Worm (Caenorhabditis elegans) whole organism, L3 larva: Measurements from ENCODE around the gene T16H12.13.

Experiments
- ceh-82 ChIP-seq: fragments of 150-350 bp; optimal IDR thresholded peaks from 2 replicates; lab custom pipeline; 2014; ENCODE audit warnings: missing biosample characterization, missing genetic modification characterization
- daf-12 ChIP-seq: fragments of 150-350 bp; optimal IDR thresholded peaks from 2 replicates; lab custom pipeline; 2014; ENCODE audit warnings: missing biosample characterization, missing genetic modification reagents, missing genetic modification characterization
- elt-1 ChIP-seq: fragments of 150-350 bp; optimal IDR thresholded peaks from 2 replicates; lab custom pipeline; 2014; ENCODE audit warnings: missing biosample characterization, missing genetic modification characterization
- elt-3 ChIP-seq, 3 experiments: fragments of 150-350 bp in 1 of 3; sonication (generic microtip) in 2 of 3; optimal IDR thresholded peaks; 2 replicates in 2 of 3; 4 replicates in 1 of 3; lab custom pipeline; 2014 to 2017; ENCODE audit warnings: missing biosample characterization in 3 of 3, missing genetic modification characterization in 3 of 3
- lin-39 ChIP-seq: fragments of 150-350 bp; optimal IDR thresholded peaks from 2 replicates; lab custom pipeline; 2018; ENCODE audit warnings: missing biosample characterization, missing genetic modification reagents, missing genetic modification characterization
- nhr-12 ChIP-seq: fragments of 150-350 bp; optimal IDR thresholded peaks from 2 replicates; lab custom pipeline; 2014; ENCODE audit warnings: missing biosample characterization, missing genetic modification characterization
- nhr-28 ChIP-seq: fragments of 150-350 bp; optimal IDR thresholded peaks from 2 replicates; lab custom pipeline; 2014; ENCODE audit warnings: missing biosample characterization, missing genetic modification characterization
- pqm-1 ChIP-seq: fragments of 150-350 bp; optimal IDR thresholded peaks from 2 replicates; lab custom pipeline; 2017; ENCODE audit warnings: missing biosample characterization, missing genetic modification characterization, inconsistent platforms
- snpc-4 ChIP-seq: fragments of 150-350 bp; optimal IDR thresholded peaks from 2 replicates; lab custom pipeline; 2014; ENCODE audit warnings: missing biosample characterization, missing genetic modification characterization
- unc-62 ChIP-seq: fragments of 150-350 bp; sonication (generic microtip); optimal IDR thresholded peaks from 4 replicates; lab custom pipeline; 2014; ENCODE audit warnings: missing biosample characterization, missing genetic modification reagents, missing genetic modification characterization

DNA sequence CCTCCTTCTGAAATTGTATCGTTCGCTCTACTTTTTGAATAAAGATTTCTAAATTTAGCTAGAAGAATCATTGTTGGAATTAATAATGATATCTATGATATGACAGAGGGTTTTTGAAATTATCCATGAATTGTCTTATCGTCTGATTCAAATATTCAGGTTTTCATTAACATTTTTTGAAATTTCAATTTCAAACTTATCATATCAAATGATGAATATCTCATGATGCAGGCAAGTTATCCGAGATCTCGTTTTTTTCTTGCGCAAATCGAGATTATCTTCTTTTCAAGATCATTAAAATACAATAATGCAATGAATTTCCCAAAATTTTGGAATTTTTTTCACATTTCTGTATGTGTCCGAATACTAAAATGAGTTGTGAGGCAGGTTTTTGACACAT lies 12.8 kb downstream of the T16H12.13 start, which contains the start of gene spop-1:
- TF ChIP-seq elt-3 (tag; optimal IDR thresholded peaks at IDR 0.05; lab: Kevin White, UChicago) (no peak), lin-39 (tag; lab: Kevin White, UChicago) (no peak), daf-12 (no peak), pqm-1 (no peak), unc-62 (GFP tag; lab: Kevin White, UChicago) (no peak), snpc-4 (tag; lab: Kevin White, UChicago) (no peak), nhr-12 (tag; lab: Kevin White, UChicago) (no peak), nhr-28 (tag; lab: Kevin White, UChicago) (no peak), elt-1 (tag; lab: Kevin White, UChicago) (no peak), ceh-82 (no peak)
